Fruit fly (Drosophila melanogaster): Measurements from ENCODE around the gene CG15721.
A peak's percentile ranks its signal among the peaks of the same experiment; 100 is the strongest.

Gene CG15721

dm6 chrX:12988025-12988801 is 17.7 kb downstream of the CG15721 start, which contains the start of gene rsh:
TSS of gene rsh (plus strand) at chrX:12988615.
- no peak for TF ChIP-seq inv (GFP tag; IDR thresholded peaks at IDR 0.05; ENCODE audit: partially characterized antibody)
- TF ChIP-seq CG17385 (GFP tag; optimal IDR thresholded peaks at IDR 0.05) = no peak
- TF ChIP-seq CG3163 (GFP tag; optimal IDR thresholded peaks at IDR 0.05) = no peak
- peak; percentile 9 for TF ChIP-seq CG18599 (GFP tag; optimal IDR thresholded peaks at IDR 0.05)
- TF ChIP-seq CG1603 (tag; optimal IDR thresholded peaks at IDR 0.05) = no peak
- no peak for TF ChIP-seq CG14965 (GFP tag; optimal IDR thresholded peaks at IDR 0.05; ENCODE audit: borderline replicate concordance)
- no peak for TF ChIP-seq CG14441 (GFP tag; IDR thresholded peaks at IDR 0.05)
- TF ChIP-seq Ets65A (GFP tag) = peak; percentile 16
- TF ChIP-seq gt (GFP tag; IDR thresholded peaks at IDR 0.05) = no peak
- no peak for TF ChIP-seq CG6254 (GFP tag; optimal IDR thresholded peaks at IDR 0.05)
- TF ChIP-seq CG2202 (tag; optimal IDR thresholded peaks at IDR 0.05) = no peak
- TF ChIP-seq CG11504 (tag; optimal IDR thresholded peaks at IDR 0.05) = peak; percentile 30
- peak; percentile 84 for TF ChIP-seq Adf1 (GFP tag; IDR thresholded peaks at IDR 0.05)
- no peak for TF ChIP-seq CG16815 (GFP tag; optimal IDR thresholded peaks at IDR 0.05)
- TF ChIP-seq CG10959 (GFP tag; IDR thresholded peaks at IDR 0.05) = no peak
- no peak for TF ChIP-seq Hr3 (GFP tag; optimal IDR thresholded peaks at IDR 0.05)
- TF ChIP-seq CG15011 (GFP tag; optimal IDR thresholded peaks at IDR 0.05) = no peak
- peak; percentile 91 for TF ChIP-seq Deaf1 (tag; optimal IDR thresholded peaks at IDR 0.05)
- no peak for TF ChIP-seq CG6854 (GFP tag; optimal IDR thresholded peaks at IDR 0.05)
- no peak for TF ChIP-seq CG10147 (GFP tag; optimal IDR thresholded peaks at IDR 0.05)
- peak; percentile 58 for TF ChIP-seq Nf-YC (tag; optimal IDR thresholded peaks at IDR 0.05)
- no peak for TF ChIP-seq CG16813 (GFP tag; IDR thresholded peaks at IDR 0.05; ENCODE audit: partially characterized antibody)
- no peak for TF ChIP-seq CG17186 (GFP tag; optimal IDR thresholded peaks at IDR 0.05)
- TF ChIP-seq CG11560 (tag; IDR thresholded peaks at IDR 0.05) = no peak
- TF ChIP-seq chif (GFP tag; optimal IDR thresholded peaks at IDR 0.05) = no peak
- peak; percentile 98 for TF ChIP-seq scrt (GFP tag; optimal IDR thresholded peaks at IDR 0.05)
- TF ChIP-seq ac (GFP tag; optimal IDR thresholded peaks at IDR 0.05) = no peak
- TF ChIP-seq ERR (GFP tag; optimal IDR thresholded peaks at IDR 0.05) = no peak
- TF ChIP-seq CG4282 (GFP tag; optimal IDR thresholded peaks at IDR 0.05) = no peak
- no peak for TF ChIP-seq en (GFP tag; optimal IDR thresholded peaks at IDR 0.05)
- TF ChIP-seq CG11085 (GFP tag; IDR thresholded peaks at IDR 0.05) = no peak
- no peak for TF ChIP-seq Myb (GFP tag; optimal IDR thresholded peaks at IDR 0.05)
- no peak for TF ChIP-seq Trl (optimal IDR thresholded peaks at IDR 0.05)
- no peak for TF ChIP-seq Trl (GFP tag; optimal IDR thresholded peaks at IDR 0.05)
- no peak for TF ChIP-seq chinmo (GFP tag; IDR thresholded peaks at IDR 0.05; ENCODE audit: partially characterized antibody)
- TF ChIP-seq abd-A (tag; optimal IDR thresholded peaks at IDR 0.05) = peak; percentile 59
- no peak for TF ChIP-seq MBD-R2 (GFP tag; IDR thresholded peaks at IDR 0.05)
- TF ChIP-seq Hr51 (GFP tag; optimal IDR thresholded peaks at IDR 0.05) = no peak
- TF ChIP-seq CG6791 (GFP tag; IDR thresholded peaks at IDR 0.05; ENCODE audit: partially characterized antibody) = no peak
- no peak for TF ChIP-seq CG12155 (GFP tag; optimal IDR thresholded peaks at IDR 0.05)
- TF ChIP-seq row (GFP tag; IDR thresholded peaks at IDR 0.05) = no peak
- TF ChIP-seq da (GFP tag; optimal IDR thresholded peaks at IDR 0.05) = no peak
- no peak for TF ChIP-seq slp2 (GFP tag; optimal IDR thresholded peaks at IDR 0.05)
